Fruit fly (Drosophila melanogaster): ENCODE measurements around the gene Fad2.

Gene Fad2

DNA sequence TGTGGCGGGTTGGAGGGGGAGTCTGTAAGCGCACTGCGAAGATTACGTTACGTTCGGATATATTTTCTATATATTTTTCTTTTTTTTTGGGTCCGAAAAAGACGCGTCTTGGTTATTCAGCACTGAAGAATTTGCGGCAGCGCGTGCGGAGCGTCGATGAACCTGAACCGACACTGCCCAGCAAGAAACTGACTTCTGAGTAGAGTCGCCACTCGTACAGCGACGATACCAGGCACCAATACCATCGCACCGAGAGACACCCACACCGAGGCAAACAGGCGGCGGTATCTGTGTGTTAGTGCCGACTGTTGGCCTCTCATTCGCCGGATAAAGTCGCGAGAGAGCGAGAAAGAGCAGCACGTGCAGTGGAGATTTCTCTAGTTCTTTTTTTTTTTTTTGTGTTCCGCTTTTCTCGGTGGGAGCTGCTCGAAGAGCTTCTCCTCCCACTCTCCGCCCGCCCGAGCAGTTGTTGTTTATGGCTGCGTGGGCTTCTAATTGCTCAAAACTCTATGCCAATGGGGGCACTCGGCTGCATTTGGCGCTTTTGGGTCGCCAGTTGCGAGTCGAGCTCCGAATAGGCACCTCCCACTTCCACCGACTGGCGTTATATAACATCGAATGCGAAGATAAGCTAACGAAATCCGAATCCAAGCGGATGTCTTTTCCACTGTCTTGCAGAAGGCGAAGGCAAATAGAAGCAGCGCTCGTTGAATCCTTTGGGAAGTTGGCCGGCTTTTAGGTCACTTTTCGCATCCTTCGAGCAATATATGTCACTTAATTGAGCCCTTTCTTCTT lies 14.1 kb upstream of the Fad2 start, which contains the start of gene klu (continued):
- no peak for TF ChIP-seq CG9876 (GFP tag; optimal IDR thresholded peaks at IDR 0.05)
- no peak for TF ChIP-seq CG2678 (tag; optimal IDR thresholded peaks at IDR 0.05)
- TF ChIP-seq HLH54F (GFP tag; optimal IDR thresholded peaks at IDR 0.05): no peak
- TF ChIP-seq dimm (GFP tag; IDR thresholded peaks at IDR 0.05): no peak
- no peak for TF ChIP-seq CG2202 (tag; optimal IDR thresholded peaks at IDR 0.05)
- no peak for TF ChIP-seq CG10209 (GFP tag; optimal IDR thresholded peaks at IDR 0.05)
- TF ChIP-seq chif (GFP tag; optimal IDR thresholded peaks at IDR 0.05): no peak
- TF ChIP-seq Deaf1 (tag; optimal IDR thresholded peaks at IDR 0.05): peak; percentile 84
- no peak for TF ChIP-seq dmrt11E (tag; optimal IDR thresholded peaks at IDR 0.05)
- TF ChIP-seq CG11085 (GFP tag; IDR thresholded peaks at IDR 0.05): no peak
- TF ChIP-seq chm (GFP tag; IDR thresholded peaks at IDR 0.05): 0 out of 2 replicates have a peak, but pooled peaks have one; percentile 31
- TF ChIP-seq ewg (GFP tag; optimal IDR thresholded peaks at IDR 0.05): no peak
- no peak for TF ChIP-seq CG8281 (tag; optimal IDR thresholded peaks at IDR 0.05)
- TF ChIP-seq Asciz (GFP tag; optimal IDR thresholded peaks at IDR 0.05): no peak
- TF ChIP-seq Dfd (GFP tag; optimal IDR thresholded peaks at IDR 0.05): no peak
- no peak for TF ChIP-seq CG11398 (GFP tag; optimal IDR thresholded peaks at IDR 0.05)
- no peak for TF ChIP-seq CG14667 (GFP tag; IDR thresholded peaks at IDR 0.05)
- TF ChIP-seq CG3995 (GFP tag; optimal IDR thresholded peaks at IDR 0.05): no peak
- TF ChIP-seq wor (GFP tag; IDR thresholded peaks at IDR 0.05): no peak
- TF ChIP-seq CG32772 (GFP tag; IDR thresholded peaks at IDR 0.05): peak; percentile 88
- no peak for TF ChIP-seq Hey (tag; optimal IDR thresholded peaks at IDR 0.05)
- TF ChIP-seq Doc2 (GFP tag; IDR thresholded peaks at IDR 0.05): no peak
- TF ChIP-seq fd3F (GFP tag; optimal IDR thresholded peaks at IDR 0.05): no peak
- peak; percentile 38; the same call in 1 of the 2 replicates for TF ChIP-seq CG42726 (GFP tag; IDR thresholded peaks at IDR 0.05; ENCODE audit: partially characterized antibody)
- TF ChIP-seq nerfin-1 (tag; optimal IDR thresholded peaks at IDR 0.05): peak; percentile 87
- no peak for TF ChIP-seq Ptx1 (GFP tag; IDR thresholded peaks at IDR 0.05)
- TF ChIP-seq CkIIα-i1 (GFP tag; IDR thresholded peaks at IDR 0.05): no peak
- peak; percentile 87 for TF ChIP-seq sens (GFP tag)
- no peak for TF ChIP-seq NFAT (GFP tag; IDR thresholded peaks at IDR 0.05)
- TF ChIP-seq Nf-YB (GFP tag; optimal IDR thresholded peaks at IDR 0.05): peak; percentile 99
- no peak for TF ChIP-seq zen (tag; optimal IDR thresholded peaks at IDR 0.05)
- TF ChIP-seq MESR4 (GFP tag; optimal IDR thresholded peaks at IDR 0.05): no peak
- TF ChIP-seq bigmax (GFP tag; optimal IDR thresholded peaks at IDR 0.05): no peak
- no peak for TF ChIP-seq Meics (GFP tag; optimal IDR thresholded peaks at IDR 0.05)
- peak; percentile 98 for TF ChIP-seq Jarid2 (GFP tag; optimal IDR thresholded peaks at IDR 0.05)
- no peak for TF ChIP-seq CG43689 (GFP tag; IDR thresholded peaks at IDR 0.05)
- TF ChIP-seq CG34224 (GFP tag; IDR thresholded peaks at IDR 0.05; ENCODE audit: partially characterized antibody): 0 out of 3 replicates have a peak, but pooled peaks have one; percentile 9
- TF ChIP-seq wdn (GFP tag; IDR thresholded peaks at IDR 0.05): no peak
- no peak for TF ChIP-seq CG8359 (GFP tag; optimal IDR thresholded peaks at IDR 0.05; ENCODE audit: borderline replicate concordance)
- TF ChIP-seq sc (optimal IDR thresholded peaks at IDR 0.05): no peak
- TF ChIP-seq sc (GFP tag; optimal IDR thresholded peaks at IDR 0.05): no peak
- no peak for TF ChIP-seq CG1647 (GFP tag; optimal IDR thresholded peaks at IDR 0.05)
- TF ChIP-seq CG1603 (tag; optimal IDR thresholded peaks at IDR 0.05): no peak
- peak; percentile 58; the same call in 1 of the 3 replicates for TF ChIP-seq z (GFP tag; IDR thresholded peaks at IDR 0.05)
- TF ChIP-seq Dll (GFP tag; IDR thresholded peaks at IDR 0.05; ENCODE audit: partially characterized antibody): 0 out of 4 replicates have a peak, but pooled peaks have one; percentile 38
- no peak for TF ChIP-seq ranshi (GFP tag; IDR thresholded peaks at IDR 0.05)
- peak; percentile 12; the same call in 1 of the 2 replicates for TF ChIP-seq bbx (GFP tag; IDR thresholded peaks at IDR 0.05; ENCODE audit: partially characterized antibody)
- no peak for TF ChIP-seq schlank (tag; optimal IDR thresholded peaks at IDR 0.05)
- TF ChIP-seq CG4730 (GFP tag; IDR thresholded peaks at IDR 0.05): no peak
